Worm (Caenorhabditis elegans) whole organism, L2 larva: Measurements from ENCODE around the gene gfm-1.
A peak's percentile ranks its signal among the peaks of the same experiment; 100 is the strongest.

Source experiments
- C34F6.9 ChIP-seq: fragments of 150-350 bp; optimal IDR thresholded peaks from 2 replicates; lab custom pipeline; 2014; ENCODE audit warnings: missing biosample characterization, missing genetic modification characterization
- Y55F3AM.14 ChIP-seq: fragments of 200-800 bp; sonication (Bioruptor generic); optimal IDR thresholded peaks from 2 replicates; lab custom pipeline; 2018; ENCODE audit warnings: mild to moderate bottlenecking, missing genetic modification characterization, missing compliant biosample characterization
- ZK546.5 ChIP-seq: sonication (generic microtip); optimal IDR thresholded peaks from 2 replicates; lab custom pipeline; 2017; ENCODE audit warnings: missing biosample characterization, missing genetic modification characterization
- alr-1 ChIP-seq: fragments of 150-350 bp; optimal IDR thresholded peaks from 2 replicates; lab custom pipeline; 2014; ENCODE audit warnings: missing biosample characterization, missing genetic modification characterization
- aly-2 ChIP-seq: fragments of 150-350 bp; optimal IDR thresholded peaks from 2 replicates; lab custom pipeline; 2014; ENCODE audit warnings: missing biosample characterization, missing genetic modification characterization
- blmp-1 ChIP-seq: sonication (generic microtip); optimal IDR thresholded peaks from 2 replicates; lab custom pipeline; 2017; ENCODE audit warnings: missing genetic modification characterization, mild to moderate bottlenecking, missing compliant biosample characterization, antibody characterized with exemption, moderate library complexity; ENCODE audit not compliant: insufficient read depth
- ceh-16 ChIP-seq: fragments of 150-350 bp; optimal IDR thresholded peaks from 2 replicates; lab custom pipeline; 2014; ENCODE audit warnings: missing biosample characterization, missing genetic modification characterization
- ceh-82 ChIP-seq: fragments of 150-350 bp; optimal IDR thresholded peaks from 2 replicates; lab custom pipeline; 2014; ENCODE audit warnings: missing biosample characterization, missing genetic modification characterization
- crh-2 ChIP-seq: sonication (generic microtip); optimal IDR thresholded peaks from 2 replicates; lab custom pipeline; 2017; ENCODE audit warnings: missing biosample characterization, missing genetic modification characterization
- egl-27 ChIP-seq: sonication (generic microtip); optimal IDR thresholded peaks from 3 replicates; lab custom pipeline; 2017; ENCODE audit warnings: missing biosample characterization, missing genetic modification reagents, missing genetic modification characterization
- elt-1 ChIP-seq: fragments of 150-350 bp; optimal IDR thresholded peaks from 2 replicates; lab custom pipeline; 2014; ENCODE audit warnings: missing biosample characterization, missing genetic modification characterization
- elt-3 ChIP-seq: sonication (generic microtip); optimal IDR thresholded peaks from 2 replicates; lab custom pipeline; 2017; ENCODE audit warnings: missing biosample characterization, missing genetic modification characterization
- fos-1 ChIP-seq: fragments of 150-350 bp; optimal IDR thresholded peaks from 2 replicates; lab custom pipeline; 2014; ENCODE audit warnings: missing biosample characterization, missing genetic modification characterization
- gmeb-1 ChIP-seq: fragments of 150-350 bp; optimal IDR thresholded peaks from 2 replicates; lab custom pipeline; 2014; ENCODE audit warnings: missing biosample characterization, missing genetic modification characterization
- lin-11 ChIP-seq: fragments of 150-350 bp; sonication (generic microtip); optimal IDR thresholded peaks from 2 replicates; lab custom pipeline; 2014; ENCODE audit warnings: missing biosample characterization, missing genetic modification characterization, inconsistent platforms, mixed read lengths
- lin-13 ChIP-seq: fragments of 150-350 bp; optimal IDR thresholded peaks from 2 replicates; lab custom pipeline; 2014; ENCODE audit warnings: missing biosample characterization, missing genetic modification reagents, missing genetic modification characterization
- lin-39 ChIP-seq: fragments of 150-350 bp; optimal IDR thresholded peaks from 2 replicates; lab custom pipeline; 2014; ENCODE audit warnings: missing biosample characterization, missing genetic modification reagents, missing genetic modification characterization
- lsy-2 ChIP-seq, 2 experiments: fragments of 150-350 bp in 1 of 2; sonication (generic microtip) in 1 of 2; optimal IDR thresholded peaks; 2 replicates each; lab custom pipeline; 2014 to 2017; ENCODE audit warnings: missing biosample characterization in 2 of 2, missing genetic modification characterization in 2 of 2
- mab-5 ChIP-seq: fragments of 150-350 bp; optimal IDR thresholded peaks from 2 replicates; lab custom pipeline; 2014; ENCODE audit warnings: missing biosample characterization, missing genetic modification characterization
- mdl-1 ChIP-seq, 2 experiments: fragments of 150-350 bp in 1 of 2; sonication (generic microtip) in 1 of 2; optimal IDR thresholded peaks; 2 replicates each; lab custom pipeline; 2017; ENCODE audit warnings: missing biosample characterization in 2 of 2, missing genetic modification characterization in 2 of 2
- nhr-10 ChIP-seq: sonication (generic microtip); optimal IDR thresholded peaks from 2 replicates; lab custom pipeline; 2017; ENCODE audit warnings: missing biosample characterization, missing genetic modification characterization
- nhr-11 ChIP-seq: fragments of 150-350 bp; optimal IDR thresholded peaks from 2 replicates; lab custom pipeline; 2014; ENCODE audit warnings: missing biosample characterization, missing genetic modification characterization
- nhr-12 ChIP-seq: fragments of 150-350 bp; optimal IDR thresholded peaks from 2 replicates; lab custom pipeline; 2014; ENCODE audit warnings: missing biosample characterization, missing genetic modification characterization
- nhr-129 ChIP-seq: fragments of 150-350 bp; optimal IDR thresholded peaks from 2 replicates; lab custom pipeline; 2014; ENCODE audit warnings: missing biosample characterization, missing genetic modification characterization
- nhr-23 ChIP-seq: fragments of 150-350 bp; optimal IDR thresholded peaks from 2 replicates; lab custom pipeline; 2014; ENCODE audit warnings: missing biosample characterization, missing genetic modification reagents, missing genetic modification characterization
- nhr-25 ChIP-seq: fragments of 150-350 bp; sonication (generic microtip); optimal IDR thresholded peaks from 3 replicates; lab custom pipeline; 2014; ENCODE audit warnings: missing biosample characterization, missing genetic modification characterization
- nhr-6 ChIP-seq: fragments of 150-350 bp; optimal IDR thresholded peaks from 2 replicates; lab custom pipeline; 2014; ENCODE audit warnings: missing biosample characterization, missing genetic modification characterization
- nhr-77 ChIP-seq: fragments of 150-350 bp; optimal IDR thresholded peaks from 2 replicates; lab custom pipeline; 2014; ENCODE audit warnings: missing biosample characterization, missing genetic modification characterization
- sem-4 ChIP-seq: fragments of 150-350 bp; optimal IDR thresholded peaks from 2 replicates; lab custom pipeline; 2014; ENCODE audit warnings: missing biosample characterization, missing genetic modification reagents, missing genetic modification characterization
- skn-1 ChIP-seq: sonication (generic microtip); optimal IDR thresholded peaks from 2 replicates; lab custom pipeline; 2017; ENCODE audit warnings: missing biosample characterization, missing genetic modification characterization
- sma-3 ChIP-seq: sonication (generic microtip); optimal IDR thresholded peaks from 2 replicates; lab custom pipeline; 2016; ENCODE audit warnings: missing genetic modification reagents, missing genetic modification characterization, missing compliant biosample characterization
- sma-9 ChIP-seq, 2 experiments: fragments of 150-350 bp in 1 of 2; sonication (generic microtip) in 1 of 2; optimal IDR thresholded peaks; 2 replicates each; lab custom pipeline; 2014 to 2016; ENCODE audit warnings: missing genetic modification characterization in 2 of 2, mild to moderate bottlenecking in 1 of 2, missing biosample characterization in 1 of 2, missing compliant biosample characterization in 1 of 2, missing genetic modification reagents in 1 of 2, moderate library complexity in 1 of 2
- snpc-4 ChIP-seq: fragments of 150-350 bp; optimal IDR thresholded peaks from 2 replicates; lab custom pipeline; 2014; ENCODE audit warnings: missing biosample characterization, missing genetic modification characterization
- unc-39 ChIP-seq: fragments of 150-350 bp; optimal IDR thresholded peaks from 2 replicates; lab custom pipeline; 2014; ENCODE audit warnings: missing biosample characterization, missing genetic modification characterization
- unc-55 ChIP-seq: fragments of 150-350 bp; sonication (generic microtip); optimal IDR thresholded peaks from 3 replicates; lab custom pipeline; 2014; ENCODE audit warnings: missing biosample characterization, missing genetic modification reagents, missing genetic modification characterization
- zag-1 ChIP-seq: fragments of 150-350 bp; optimal IDR thresholded peaks from 2 replicates; lab custom pipeline; 2014; ENCODE audit warnings: missing biosample characterization, missing genetic modification characterization
- ztf-4 ChIP-seq: fragments of 150-350 bp; optimal IDR thresholded peaks from 2 replicates; lab custom pipeline; 2014; ENCODE audit warnings: missing biosample characterization, missing genetic modification characterization

Gene gfm-1

ce11 chrII:13164062-13164461 is 46.8 kb downstream of the gfm-1 start:
- TF ChIP-seq ZK546.5 (tag; lab: Kevin White, UChicago), result no peak
- TF ChIP-seq ztf-4 (tag; lab: Kevin White, UChicago), result no peak
- no peak for TF ChIP-seq sem-4 (tag; lab: Kevin White, UChicago)
- no peak for TF ChIP-seq egl-27 (tag; lab: Kevin White, UChicago)
- TF ChIP-seq Y55F3AM.14, result no peak
- TF ChIP-seq aly-2 (tag; lab: Kevin White, UChicago), result no peak
- TF ChIP-seq nhr-6, result no peak
- TF ChIP-seq lin-11 (tag; lab: Kevin White, UChicago), result no peak
- no peak for TF ChIP-seq zag-1 (tag; lab: Kevin White, UChicago)
- no peak for TF ChIP-seq nhr-129 (tag; lab: Kevin White, UChicago)
- no peak for TF ChIP-seq mdl-1 (tag; optimal IDR thresholded peaks at IDR 0.05; lab: Kevin White, UChicago)

ce11 chrII:13165683-13166259 is 48.5 kb downstream of the gfm-1 start, which contains the start of gene moe-3:
Gene moe-3, minus strand, starts transcription at chrII:13165733.
- no peak for TF ChIP-seq blmp-1 (tag; lab: Kevin White, UChicago)
- no peak for TF ChIP-seq elt-3 (tag; lab: Kevin White, UChicago)
- TF ChIP-seq snpc-4 (tag; lab: Kevin White, UChicago), result no peak
- peak; percentile 61 for TF ChIP-seq sma-9 (GFP tag; optimal IDR thresholded peaks at IDR 0.05; lab: Kevin White, UChicago)
- TF ChIP-seq sma-9 (tag; optimal IDR thresholded peaks at IDR 0.05; lab: Kevin White, UChicago), result no peak
- TF ChIP-seq nhr-12, result no peak
- TF ChIP-seq skn-1 (tag; lab: Kevin White, UChicago), result peak; percentile 10
- TF ChIP-seq elt-1 (tag; lab: Kevin White, UChicago), result no peak
- TF ChIP-seq ZK546.5 (tag; lab: Kevin White, UChicago), result no peak
- no peak for TF ChIP-seq ceh-82
- TF ChIP-seq nhr-129 (tag; lab: Kevin White, UChicago), result peak; percentile 34
- TF ChIP-seq Y55F3AM.14, result no peak
- TF ChIP-seq aly-2 (tag; lab: Kevin White, UChicago), result no peak
- no peak for TF ChIP-seq lin-39 (tag; lab: Kevin White, UChicago)
- no peak for TF ChIP-seq ceh-16 (tag; lab: Kevin White, UChicago)
- TF ChIP-seq mab-5 (tag; lab: Kevin White, UChicago), result no peak
- no peak for TF ChIP-seq mdl-1 (tag; optimal IDR thresholded peaks at IDR 0.05; lab: Kevin White, UChicago)
- TF ChIP-seq lin-11 (tag; lab: Kevin White, UChicago), result no peak
- TF ChIP-seq nhr-11 (tag; lab: Kevin White, UChicago), result no peak
- TF ChIP-seq alr-1 (tag; lab: Kevin White, UChicago), result no peak
- TF ChIP-seq nhr-77 (tag; lab: Kevin White, UChicago), result no peak
- TF ChIP-seq lin-13 (GFP tag; lab: Kevin White, UChicago), result no peak
- TF ChIP-seq ztf-4 (tag; lab: Kevin White, UChicago), result no peak
- no peak for TF ChIP-seq gmeb-1 (tag; lab: Kevin White, UChicago)
- no peak for TF ChIP-seq zag-1 (tag; lab: Kevin White, UChicago)
- TF ChIP-seq nhr-23, result no peak
- no peak for TF ChIP-seq sma-3 (GFP tag; lab: Kevin White, UChicago)
- TF ChIP-seq lsy-2 (tag; optimal IDR thresholded peaks at IDR 0.05; lab: Kevin White, UChicago), result no peak
- peak; percentile 48 for TF ChIP-seq fos-1 (tag; lab: Kevin White, UChicago)

- TF ChIP-seq mdl-1 (tag; optimal IDR thresholded peaks at IDR 0.05; lab: Kevin White, UChicago), result no peak
- TF ChIP-seq nhr-25 (tag; lab: Kevin White, UChicago), result peak; percentile 42
- TF ChIP-seq blmp-1 (tag; lab: Kevin White, UChicago), result peak; percentile 93
- no peak for TF ChIP-seq sem-4 (tag; lab: Kevin White, UChicago)
These were observed 50.2 kb downstream of the gfm-1 start for ce11 chrII:13167493-13167892.

- TF ChIP-seq ceh-82 (no peak), nhr-10 (tag; lab: Kevin White, UChicago) (no peak), nhr-23 (no peak), elt-3 (tag; lab: Kevin White, UChicago) (no peak), unc-55 (GFP tag; lab: Kevin White, UChicago) (no peak), nhr-129 (tag; lab: Kevin White, UChicago) (no peak), nhr-25 (tag; lab: Kevin White, UChicago) (no peak), crh-2 (tag; lab: Kevin White, UChicago) (no peak), mab-5 (tag; lab: Kevin White, UChicago) (no peak), fos-1 (tag; lab: Kevin White, UChicago) (no peak), mdl-1 (tag; optimal IDR thresholded peaks at IDR 0.05; lab: Kevin White, UChicago) (no peak), lin-11 (tag; lab: Kevin White, UChicago) (no peak), nhr-77 (tag; lab: Kevin White, UChicago) (no peak), C34F6.9 (tag; lab: Kevin White, UChicago) (no peak), blmp-1 (tag; lab: Kevin White, UChicago) (no peak), elt-1 (tag; lab: Kevin White, UChicago) (no peak), nhr-12 (no peak), ztf-4 (tag; lab: Kevin White, UChicago) (no peak), unc-39 (tag; lab: Kevin White, UChicago) (no peak)
These were observed 53.4 kb downstream of the gfm-1 start for ce11 chrII:13170696-13171095.
